Fruit fly (Drosophila melanogaster) whole organism, embryonic: ENCODE results near the gene CG32267.
A peak's percentile ranks its signal among the peaks of the same experiment; 100 is the strongest.

Experiments
- BEAF-32 ChIP-seq: fragments of 200-800 bp; sonication (Bioruptor generic); optimal IDR thresholded peaks from 3 replicates; lab custom pipeline; 2017; ENCODE audit warnings: missing biosample characterization, missing genetic modification characterization, mild to moderate bottlenecking, moderate library complexity, missing genetic modification reagents
- C15 ChIP-seq: fragments of 200-800 bp; sonication (Bioruptor generic); IDR thresholded peaks from 3 replicates; pipeline ENCODE4 v1.3.6; 2022; ENCODE audit warnings: missing biosample characterization, missing genetic modification characterization
- CG10274 ChIP-seq: fragments of 200-800 bp; sonication (Bioruptor generic); optimal IDR thresholded peaks from 3 replicates; lab custom pipeline; 2017; ENCODE audit warnings: missing biosample characterization, mild to moderate bottlenecking, missing genetic modification characterization
- CG11247 ChIP-seq: fragments of 200-800 bp; sonication (Bioruptor generic); IDR thresholded peaks from 2 replicates; pipeline ENCODE4 v1.3.6; 2022; ENCODE audit warnings: missing biosample characterization, missing genetic modification characterization
- CG13296 ChIP-seq: fragments of 200-800 bp; sonication (Bioruptor generic); optimal IDR thresholded peaks from 3 replicates; lab custom pipeline; 2018; ENCODE audit warnings: missing biosample characterization, mild to moderate bottlenecking, missing genetic modification characterization
- CG14014 ChIP-seq: fragments of 200-800 bp; sonication (Bioruptor generic); IDR thresholded peaks from 2 replicates; pipeline ENCODE4 v1.3.6; 2022; ENCODE audit warnings: missing biosample characterization, missing genetic modification characterization
- CG14441 ChIP-seq: fragments of 200-800 bp; sonication (Bioruptor generic); IDR thresholded peaks from 2 replicates; pipeline ENCODE4 v1.3.6; 2022; ENCODE audit warnings: missing biosample characterization, missing genetic modification characterization
- CG14667 ChIP-seq: fragments of 200-800 bp; sonication (Bioruptor generic); IDR thresholded peaks from 2 replicates; pipeline ENCODE4 v1.3.6; 2022; ENCODE audit warnings: missing biosample characterization, missing genetic modification characterization
- CG16779 ChIP-seq: fragments of 200-800 bp; sonication (Bioruptor generic); IDR thresholded peaks from 2 replicates; pipeline ENCODE4 v1.3.6; 2022; ENCODE audit warnings: missing biosample characterization, missing genetic modification characterization
- CG18476 ChIP-seq: fragments of 200-800 bp; sonication (Bioruptor generic); optimal IDR thresholded peaks from 2 replicates; lab custom pipeline; 2016; ENCODE audit warnings: missing biosample characterization, mild to moderate bottlenecking, missing genetic modification characterization
- CG32767 ChIP-seq: fragments of 200-800 bp; sonication (Bioruptor generic); IDR thresholded peaks from 2 replicates; pipeline ENCODE4 v1.3.6; 2022; ENCODE audit warnings: missing biosample characterization, missing genetic modification characterization
- CG4854 ChIP-seq: fragments of 200-800 bp; sonication (Bioruptor generic); optimal IDR thresholded peaks from 2 replicates; lab custom pipeline; 2016; ENCODE audit warnings: missing biosample characterization, missing genetic modification characterization, inconsistent platforms
- CG6254 ChIP-seq: fragments of 200-800 bp; sonication (Bioruptor generic); optimal IDR thresholded peaks from 3 replicates; lab custom pipeline; 2017; ENCODE audit warnings: mild to moderate bottlenecking, missing biosample characterization, missing genetic modification reagents, missing genetic modification characterization
- CG6683 ChIP-seq: fragments of 200-800 bp; sonication (Bioruptor generic); optimal IDR thresholded peaks from 2 replicates; lab custom pipeline; 2017; ENCODE audit warnings: missing biosample characterization, mild to moderate bottlenecking, missing genetic modification characterization, missing genetic modification reagents
- CG6854 ChIP-seq: fragments of 200-800 bp; sonication (Bioruptor generic); optimal IDR thresholded peaks from 3 replicates; lab custom pipeline; 2017; ENCODE audit warnings: missing biosample characterization, mild to moderate bottlenecking, missing genetic modification characterization
- CG7357 ChIP-seq: fragments of 200-800 bp; sonication (Bioruptor generic); IDR thresholded peaks from 3 replicates; pipeline ENCODE4 v1.3.6; 2022; ENCODE audit warnings: missing biosample characterization, missing genetic modification characterization
- CG7372 ChIP-seq: fragments of 200-800 bp; sonication (Bioruptor generic); IDR thresholded peaks from 2 replicates; pipeline ENCODE4 v1.3.6; 2022; ENCODE audit warnings: missing biosample characterization, missing genetic modification characterization
- CG7839 ChIP-seq: fragments of 200-800 bp; sonication (Bioruptor generic); optimal IDR thresholded peaks from 3 replicates; lab custom pipeline; 2018; ENCODE audit warnings: missing biosample characterization, mild to moderate bottlenecking, missing genetic modification characterization, moderate library complexity
- CG7928 ChIP-seq: fragments of 200-800 bp; sonication (Bioruptor generic); optimal IDR thresholded peaks from 2 replicates; lab custom pipeline; 2017; ENCODE audit warnings: missing biosample characterization, mild to moderate bottlenecking, missing genetic modification characterization
- Chrac-16 ChIP-seq: fragments of 200-800 bp; sonication (Bioruptor generic); optimal IDR thresholded peaks from 3 replicates; lab custom pipeline; 2016; ENCODE audit warnings: missing biosample characterization, missing genetic modification characterization
- D19B ChIP-seq: fragments of 200-800 bp; sonication (Bioruptor generic); optimal IDR thresholded peaks from 2 replicates; lab custom pipeline; 2017; ENCODE audit warnings: missing biosample characterization, mild to moderate bottlenecking, missing genetic modification characterization
- Dll ChIP-seq: fragments of 200-800 bp; sonication (Bioruptor generic); IDR thresholded peaks from 4 replicates; pipeline ENCODE4 v1.3.6; 2022; ENCODE audit warnings: missing biosample characterization, missing genetic modification characterization; ENCODE audit not compliant: partially characterized antibody
- E2f1 ChIP-seq: fragments of 200-800 bp; sonication (Bioruptor generic); IDR thresholded peaks from 2 replicates; pipeline ENCODE4 v1.3.6; 2022; ENCODE audit warnings: missing biosample characterization, missing genetic modification characterization
- H2.0 ChIP-seq: fragments of 200-800 bp; sonication (Bioruptor generic); IDR thresholded peaks from 2 replicates; pipeline ENCODE4 v1.3.6; 2022; ENCODE audit warnings: missing biosample characterization, missing genetic modification characterization
- HLH3B ChIP-seq: fragments of 200-800 bp; sonication (Bioruptor generic); IDR thresholded peaks from 2 replicates; pipeline ENCODE4 v1.3.6; 2022; ENCODE audit warnings: missing biosample characterization, missing genetic modification characterization
- Hand ChIP-seq: fragments of 200-800 bp; sonication (Bioruptor generic); optimal IDR thresholded peaks from 2 replicates; lab custom pipeline; 2017; ENCODE audit warnings: mild to moderate bottlenecking, missing biosample characterization, missing genetic modification reagents, missing genetic modification characterization
- Mrtf ChIP-seq: fragments of 200-800 bp; sonication (Bioruptor generic); IDR thresholded peaks from 3 replicates; pipeline ENCODE4 v1.3.6; 2022; ENCODE audit warnings: missing biosample characterization, missing genetic modification characterization
- Oli ChIP-seq: fragments of 200-800 bp; sonication (Bioruptor generic); optimal IDR thresholded peaks from 2 replicates; lab custom pipeline; 2018; ENCODE audit warnings: missing biosample characterization, mild to moderate bottlenecking, missing genetic modification characterization, moderate library complexity
- Sox100B ChIP-seq: fragments of 200-800 bp; sonication (Bioruptor generic); optimal IDR thresholded peaks from 3 replicates; lab custom pipeline; 2018; ENCODE audit warnings: missing biosample characterization, mild to moderate bottlenecking, missing genetic modification characterization
- Spps ChIP-seq: fragments of 200-800 bp; sonication (Bioruptor generic); optimal IDR thresholded peaks from 2 replicates; lab custom pipeline; 2018; ENCODE audit warnings: missing biosample characterization, mild to moderate bottlenecking, missing genetic modification characterization
- Sry-β ChIP-seq: fragments of 200-800 bp; sonication (Bioruptor generic); optimal IDR thresholded peaks from 2 replicates; lab custom pipeline; 2018; ENCODE audit warnings: missing biosample characterization, mild to moderate bottlenecking, missing genetic modification characterization, moderate library complexity
- Vsx1 ChIP-seq: fragments of 200-800 bp; sonication (Bioruptor generic); optimal IDR thresholded peaks from 2 replicates; lab custom pipeline; 2017; ENCODE audit warnings: missing biosample characterization, mild to moderate bottlenecking, missing genetic modification characterization, missing genetic modification reagents
- crol ChIP-seq: fragments of 200-800 bp; sonication (Bioruptor generic); IDR thresholded peaks from 2 replicates; pipeline ENCODE4 v1.3.6; 2022; ENCODE audit warnings: missing biosample characterization, missing genetic modification characterization
- dm ChIP-seq: fragments of 200-800 bp; sonication (Bioruptor generic); optimal IDR thresholded peaks from 3 replicates; lab custom pipeline; 2016; ENCODE audit warnings: missing biosample characterization, missing genetic modification characterization
- dmrt99B ChIP-seq: fragments of 200-800 bp; sonication (Bioruptor generic); optimal IDR thresholded peaks from 2 replicates; lab custom pipeline; 2018; ENCODE audit warnings: missing biosample characterization, mild to moderate bottlenecking, missing genetic modification characterization, moderate library complexity
- ewg ChIP-seq: fragments of 200-800 bp; sonication (Bioruptor generic); optimal IDR thresholded peaks from 3 replicates; lab custom pipeline; 2017; ENCODE audit warnings: mild to moderate bottlenecking, missing biosample characterization, missing genetic modification reagents, missing genetic modification characterization
- grn ChIP-seq: fragments of 200-800 bp; sonication (Bioruptor generic); optimal IDR thresholded peaks from 3 replicates; lab custom pipeline; 2017; ENCODE audit warnings: missing biosample characterization, missing genetic modification characterization
- ind ChIP-seq: fragments of 200-800 bp; sonication (Bioruptor generic); optimal IDR thresholded peaks from 3 replicates; lab custom pipeline; 2016; ENCODE audit warnings: missing biosample characterization, missing genetic modification characterization
- lola ChIP-seq, 3 experiments: fragments of >200 bp in 2 of 3; fragments of 200-800 bp in 1 of 3; sonication (Bioruptor generic) in 1 of 3; optimal IDR thresholded peaks; 2 replicates each; lab custom pipeline; 2017 to 2019; ENCODE audit warnings: missing biosample characterization in 3 of 3, missing genetic modification characterization in 3 of 3, mild to moderate bottlenecking in 1 of 3, moderate library complexity in 1 of 3
- luna ChIP-seq: fragments of 200-800 bp; sonication (Bioruptor generic); optimal IDR thresholded peaks from 2 replicates; lab custom pipeline; 2016; ENCODE audit warnings: missing biosample characterization, missing genetic modification characterization
- maf-S ChIP-seq: fragments of 200-800 bp; sonication (Bioruptor generic); optimal IDR thresholded peaks from 2 replicates; lab custom pipeline; 2016; ENCODE audit warnings: missing biosample characterization, missing genetic modification characterization
- pb ChIP-seq: fragments of 200-800 bp; sonication (Bioruptor generic); optimal IDR thresholded peaks from 3 replicates; lab custom pipeline; 2016; ENCODE audit warnings: missing biosample characterization, missing genetic modification characterization
- pros ChIP-seq: fragments of 200-800 bp; sonication (Bioruptor generic); optimal IDR thresholded peaks from 3 replicates; lab custom pipeline; 2019; ENCODE audit warnings: missing biosample characterization, mild to moderate bottlenecking, missing genetic modification characterization, moderate library complexity
- sisA ChIP-seq: fragments of 200-800 bp; sonication (Bioruptor generic); IDR thresholded peaks from 2 replicates; pipeline ENCODE4 v1.3.6; 2022; ENCODE audit warnings: missing biosample characterization, missing genetic modification characterization
- stwl ChIP-seq: fragments of 200-800 bp; sonication (Bioruptor generic); optimal IDR thresholded peaks from 3 replicates; lab custom pipeline; 2018; ENCODE audit warnings: missing biosample characterization, mild to moderate bottlenecking, missing genetic modification characterization, moderate library complexity
- tll ChIP-seq, 2 experiments: fragments of 200-800 bp in 1 of 2; fragments of >200 bp in 1 of 2; sonication (Bioruptor generic) in 1 of 2; optimal IDR thresholded peaks; 2 replicates each; lab custom pipeline; 2017 to 2019; ENCODE audit warnings: missing biosample characterization in 2 of 2, missing genetic modification characterization in 2 of 2, mild to moderate bottlenecking in 1 of 2, moderate library complexity in 1 of 2
- trh ChIP-seq: fragments of 200-800 bp; sonication (Bioruptor generic); optimal IDR thresholded peaks from 2 replicates; lab custom pipeline; 2016; ENCODE audit warnings: missing biosample characterization, missing genetic modification characterization
- tup ChIP-seq: fragments of 200-800 bp; sonication (Bioruptor generic); optimal IDR thresholded peaks from 2 replicates; lab custom pipeline; 2016; ENCODE audit warnings: missing biosample characterization, mild to moderate bottlenecking, missing genetic modification characterization, moderate library complexity

Gene CG32267

DNA sequence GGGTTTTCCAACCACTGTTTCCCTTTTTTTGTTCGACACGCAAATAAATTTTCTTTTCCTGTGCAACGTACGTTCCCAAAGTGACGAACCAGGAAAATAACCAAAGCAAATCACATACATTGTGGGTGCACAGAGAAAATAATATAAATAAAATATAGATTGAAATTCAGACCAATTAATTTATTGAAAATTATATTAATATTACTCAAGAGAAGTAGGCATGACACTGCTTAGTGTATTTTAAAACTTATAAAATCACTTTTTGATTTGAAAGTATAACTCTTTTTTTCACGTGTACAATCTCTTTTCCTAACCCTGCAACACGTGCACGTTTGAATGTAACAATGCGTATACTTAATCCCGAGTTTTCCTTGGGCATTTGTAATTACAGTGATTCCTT is 24.7 kb upstream of the CG32267 start (continued):
- TF ChIP-seq CG13296 (GFP tag; lab: Kevin White, UChicago) (no peak), Oli (tag; lab: Kevin White, UChicago) (peak; percentile 6), luna (GFP tag; lab: Kevin White, UChicago) (no peak), pros (GFP tag; lab: Kevin White, UChicago) (no peak), CG14014 (peak; percentile 34; the same call in 1 of the 2 replicates), CG7372 (GFP tag; lab: Robert Waterston, UW) (no peak), HLH3B (GFP tag; lab: Robert Waterston, UW) (peak; percentile 34; the same call in 1 of the 2 replicates), E2f1 (GFP tag; lab: Robert Waterston, UW) (0 out of 2 replicates have a peak, but pooled peaks have one; percentile 15), CG7928 (GFP tag; lab: Kevin White, UChicago) (no peak), sisA (no peak), ewg (GFP tag; lab: Kevin White, UChicago) (no peak)
- TF ChIP-seq, all 482 proteins: peak for 46

DNA sequence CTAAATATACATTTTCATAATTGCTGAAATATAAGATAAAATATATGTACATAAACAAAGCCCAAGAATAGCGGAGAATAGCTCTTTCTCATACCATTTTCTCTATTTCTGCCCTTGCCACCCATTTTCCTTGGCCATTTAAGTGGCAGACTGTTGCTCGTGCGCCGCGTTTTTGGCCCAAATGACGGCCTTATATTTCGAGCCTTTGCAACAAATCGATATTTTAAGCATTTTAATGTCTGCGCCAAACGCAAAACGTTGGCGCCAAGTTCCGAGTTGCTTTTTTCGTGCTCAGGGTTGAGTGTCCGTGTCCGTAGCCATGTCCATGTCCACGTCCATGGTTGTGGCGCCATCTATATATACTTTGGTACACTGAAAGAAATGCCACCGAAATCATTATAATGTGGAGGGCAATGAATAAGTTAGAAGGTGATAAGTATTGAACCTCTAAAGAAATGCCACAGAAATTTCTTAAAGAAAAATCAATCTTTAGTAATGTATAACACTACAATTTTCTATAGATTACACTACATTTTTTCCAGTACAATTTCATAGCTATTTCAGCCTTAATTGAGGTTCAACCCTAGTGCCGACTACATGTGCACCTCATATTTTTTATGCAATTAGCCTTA is 20.3 kb upstream of the CG32267 start:
- TF ChIP-seq tup (GFP tag; lab: Kevin White, UChicago) = no peak
- no peak for TF ChIP-seq C15 (GFP tag; lab: Robert Waterston, UW)
- peak; percentile 30 for TF ChIP-seq CG6854 (GFP tag; lab: Kevin White, UChicago)
- TF ChIP-seq pb = no peak
- TF ChIP-seq ind (GFP tag; lab: Kevin White, UChicago) = no peak
- no peak for TF ChIP-seq Sox100B (GFP tag; lab: Kevin White, UChicago)
- no peak for TF ChIP-seq CG4854 (GFP tag; lab: Kevin White, UChicago)
- no peak for TF ChIP-seq Chrac-16 (GFP tag; lab: Kevin White, UChicago)
- TF ChIP-seq lola (GFP tag; optimal IDR thresholded peaks at IDR 0.05; lab: Kevin White, UChicago) = no peak
- 0 out of 2 replicates have a peak, but pooled peaks have one; percentile 34 for TF ChIP-seq H2.0 (GFP tag; lab: Robert Waterston, UW)
- no peak for TF ChIP-seq crol
- no peak for TF ChIP-seq Dll (GFP tag; lab: Robert Waterston, UW)
- TF ChIP-seq Mrtf = no peak
- no peak for TF ChIP-seq Vsx1 (GFP tag; lab: Kevin White, UChicago)
- no peak for TF ChIP-seq grn (GFP tag; lab: Kevin White, UChicago)
- TF ChIP-seq luna (GFP tag; lab: Kevin White, UChicago) = no peak
- TF ChIP-seq CG16779 (GFP tag; lab: Robert Waterston, UW) = no peak
- TF ChIP-seq CG7357 (GFP tag; lab: Robert Waterston, UW) = no peak
- TF ChIP-seq trh (GFP tag; lab: Kevin White, UChicago) = no peak
- no peak for TF ChIP-seq tll (GFP tag; optimal IDR thresholded peaks at IDR 0.05; lab: Kevin White, UChicago)
- no peak for TF ChIP-seq CG14667 (GFP tag; lab: Robert Waterston, UW)
- no peak for TF ChIP-seq CG18476
- no peak for TF ChIP-seq CG32767 (GFP tag; lab: Robert Waterston, UW)
- no peak for TF ChIP-seq CG10274
- no peak for TF ChIP-seq stwl
- no peak for TF ChIP-seq Sry-β (GFP tag; lab: Kevin White, UChicago)
- TF ChIP-seq Hand (GFP tag; lab: Kevin White, UChicago) = peak; percentile 53
- no peak for TF ChIP-seq dm (GFP tag; lab: Kevin White, UChicago)
- peak; percentile 50 for TF ChIP-seq CG7839 (tag; lab: Kevin White, UChicago)
- TF ChIP-seq maf-S (GFP tag; lab: Kevin White, UChicago) = no peak
- peak; percentile 45 for TF ChIP-seq dmrt99B
- TF ChIP-seq CG6254 = no peak
- TF ChIP-seq D19B = no peak
- TF ChIP-seq Spps = no peak
- no peak for TF ChIP-seq CG11247 (GFP tag; lab: Robert Waterston, UW)
- no peak for TF ChIP-seq BEAF-32 (GFP tag; lab: Kevin White, UChicago)
- TF ChIP-seq CG6683 (GFP tag; lab: Kevin White, UChicago) = no peak
- 0 out of 2 replicates have a peak, but pooled peaks have one; percentile 26 for TF ChIP-seq CG14441 (GFP tag; lab: Robert Waterston, UW)
